Worm (Caenorhabditis elegans): Measurements from ENCODE around the gene fbxb-5.

- no peak for TF ChIP-seq ces-1 (GFP tag; optimal IDR thresholded peaks at IDR 0.05)
- no peak for TF ChIP-seq drap-1 (GFP tag; optimal IDR thresholded peaks at IDR 0.05)
- no peak for TF ChIP-seq nhr-237 (tag; optimal IDR thresholded peaks at IDR 0.05)
- TF ChIP-seq sptf-1 (tag; optimal IDR thresholded peaks at IDR 0.05): no peak
- TF ChIP-seq mab-5 (tag; optimal IDR thresholded peaks at IDR 0.05): no peak
- TF ChIP-seq elt-3 (tag; optimal IDR thresholded peaks at IDR 0.05): no peak
- TF ChIP-seq nhr-28 (tag; optimal IDR thresholded peaks at IDR 0.05): no peak
- no peak for TF ChIP-seq nhr-76 (tag; optimal IDR thresholded peaks at IDR 0.05)
Observed at ce11 chrII:1763072-1763471, 40.8 kb upstream of the fbxb-5 start, which contains the start of gene math-28.

Data from whole organism, mixed stage, embryonic.